Worm (Caenorhabditis elegans) whole organism, L4/young adult: ENCODE data around the gene pgp-6.

Source experiments
- W03F9.2 ChIP-seq: fragments of 150-350 bp; optimal IDR thresholded peaks from 2 replicates; lab custom pipeline; 2014; ENCODE audit warnings: missing biosample characterization, missing genetic modification characterization
- dao-5 ChIP-seq: sonication (generic microtip); optimal IDR thresholded peaks from 2 replicates; lab custom pipeline; 2016; ENCODE audit warnings: missing genotype, missing genetic modification characterization, moderate library complexity, missing compliant biosample characterization
- him-1 ChIP-seq: sonication (generic microtip); optimal IDR thresholded peaks from 2 replicates; lab custom pipeline; 2016; ENCODE audit warnings: missing genotype, missing genetic modification reagents, missing genetic modification characterization, missing compliant biosample characterization

The pgp-6 gene

DNA sequence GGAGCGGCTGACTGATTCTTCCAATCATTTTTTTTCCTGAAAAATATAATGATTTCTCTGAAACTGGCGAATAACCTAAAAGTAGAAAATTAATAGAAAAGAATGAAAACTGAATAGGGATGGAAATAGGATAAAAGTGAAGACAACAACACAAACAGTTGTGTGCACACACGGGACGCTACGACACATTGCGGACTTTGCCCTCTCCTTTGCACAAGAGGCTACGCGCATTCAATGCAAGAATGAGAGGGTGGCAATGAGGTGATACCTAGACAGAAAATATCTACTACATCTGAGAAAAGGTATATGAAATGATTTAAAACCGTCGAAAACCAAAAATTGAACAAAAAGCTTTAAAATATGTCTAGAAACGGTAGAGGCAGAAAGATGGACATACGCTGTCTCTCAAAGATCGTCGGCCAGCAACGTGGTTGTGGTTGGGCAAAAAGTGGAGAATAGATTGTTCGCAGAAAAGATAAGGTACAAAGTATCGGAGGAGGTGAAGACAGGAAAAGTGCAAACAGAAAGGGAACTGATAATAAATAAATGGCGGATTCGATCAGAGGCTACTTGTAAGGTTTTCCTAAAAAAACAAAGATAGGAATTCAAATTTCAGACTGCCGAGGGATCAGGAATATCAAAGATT, 23.0 kb upstream of the pgp-6 start, which contains the start of gene suca-1:
Gene suca-1 (minus strand): TSS at position 36 of the 646 bp plus-strand sequence.
- TF ChIP-seq W03F9.2 (tag; lab: Kevin White, UChicago) (no peak), him-1 (no peak), dao-5 (tag; lab: Kevin White, UChicago) (no peak)

DNA sequence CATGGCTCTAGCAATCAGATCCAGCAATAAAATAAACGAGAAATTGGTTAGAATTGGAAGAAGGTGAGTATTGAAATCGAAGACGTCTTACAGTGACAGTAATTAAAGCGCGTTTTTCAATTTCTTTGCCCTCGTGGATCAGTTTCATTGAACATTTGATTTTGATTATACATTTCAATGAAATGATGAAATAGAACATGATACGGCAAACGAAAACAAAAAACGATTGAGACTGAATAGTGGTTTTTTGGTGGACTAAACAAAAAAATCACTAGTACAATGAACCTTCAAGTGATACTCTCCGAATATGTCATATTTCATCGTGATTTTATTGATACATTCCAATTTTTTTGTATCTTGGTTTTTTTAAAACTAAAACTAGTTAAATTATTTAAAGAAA, 19.3 kb upstream of the pgp-6 start, which contains the start of gene haly-1:
Gene haly-1 (minus strand): TSS at position 101 of the 400 bp plus-strand sequence.
- TF ChIP-seq W03F9.2 (tag; lab: Kevin White, UChicago) (no peak), him-1 (no peak), dao-5 (tag; lab: Kevin White, UChicago) (no peak)

DNA sequence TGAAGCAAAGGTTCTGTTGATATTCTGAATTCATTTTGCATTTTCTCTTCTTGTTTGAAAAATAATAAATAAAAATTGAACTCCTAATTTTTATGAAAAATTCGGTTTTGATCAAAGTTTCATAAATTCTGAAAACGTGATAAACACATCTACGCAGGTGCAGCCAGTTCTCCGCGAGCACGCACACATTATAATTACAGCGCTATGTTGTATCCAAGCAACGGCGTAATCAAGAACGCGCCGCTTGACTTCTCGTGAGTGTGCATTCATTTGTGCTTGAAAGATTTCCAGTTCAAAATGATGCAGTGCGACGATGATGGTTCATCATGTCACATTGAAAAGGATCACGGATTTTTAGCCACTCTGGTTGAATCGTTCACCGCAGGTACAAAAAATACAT, 14.7 kb upstream of the pgp-6 start, which contains the start of gene F47B10.3:
Gene F47B10.3 (plus strand): TSS at position 301 of the 400 bp plus-strand sequence.
- TF ChIP-seq dao-5 (tag; lab: Kevin White, UChicago) (no peak), him-1 (no peak), W03F9.2 (tag; lab: Kevin White, UChicago) (no peak)

DNA sequence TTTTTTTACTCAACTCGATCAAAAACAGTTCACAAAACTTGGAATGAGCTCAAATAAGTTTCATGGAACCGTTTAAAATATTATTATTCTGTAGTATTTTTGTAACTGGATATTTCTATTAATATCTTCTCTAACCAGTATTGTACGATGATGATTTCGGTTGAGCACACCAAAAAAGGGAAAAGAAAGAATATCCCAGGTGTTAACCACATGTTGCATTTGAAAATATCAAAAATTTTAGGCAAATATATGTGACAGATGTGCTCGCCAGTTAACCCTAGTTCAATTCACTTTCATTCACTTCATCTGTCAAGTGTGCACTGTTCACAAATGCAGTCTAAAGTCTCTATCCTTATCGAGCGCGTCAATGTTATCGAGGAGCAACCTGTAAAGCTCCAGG, 13.7 kb upstream of the pgp-6 start, which contains the start of gene F47B10.4:
Gene F47B10.4 (plus strand): TSS at position 301 of the 400 bp plus-strand sequence.
- TF ChIP-seq him-1 (no peak), dao-5 (tag; lab: Kevin White, UChicago) (no peak), W03F9.2 (tag; lab: Kevin White, UChicago) (no peak)

DNA sequence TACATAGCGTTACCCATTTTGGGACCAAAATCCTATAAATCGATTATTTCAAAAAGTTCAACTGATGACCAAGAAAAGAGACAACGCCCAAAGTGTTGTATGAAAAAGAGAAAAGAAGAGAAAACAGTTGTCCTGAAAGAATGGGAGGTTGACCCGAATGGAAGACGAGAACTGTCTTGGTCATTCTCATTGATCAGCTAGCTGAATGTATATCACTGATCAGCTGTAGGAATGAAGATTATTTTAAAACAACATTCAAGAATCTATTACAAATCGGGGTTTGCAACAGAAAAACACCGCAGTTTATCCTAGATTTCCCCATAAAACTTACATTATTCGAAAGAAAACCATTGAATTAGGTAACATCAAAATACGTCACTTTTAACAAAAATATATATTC, 13.2 kb upstream of the pgp-6 start, which contains the start of gene F47B10.5:
Gene F47B10.5 (minus strand): TSS at position 101 of the 400 bp plus-strand sequence.
- TF ChIP-seq dao-5 (tag; lab: Kevin White, UChicago) (no peak), him-1 (no peak), W03F9.2 (tag; lab: Kevin White, UChicago) (no peak)

DNA sequence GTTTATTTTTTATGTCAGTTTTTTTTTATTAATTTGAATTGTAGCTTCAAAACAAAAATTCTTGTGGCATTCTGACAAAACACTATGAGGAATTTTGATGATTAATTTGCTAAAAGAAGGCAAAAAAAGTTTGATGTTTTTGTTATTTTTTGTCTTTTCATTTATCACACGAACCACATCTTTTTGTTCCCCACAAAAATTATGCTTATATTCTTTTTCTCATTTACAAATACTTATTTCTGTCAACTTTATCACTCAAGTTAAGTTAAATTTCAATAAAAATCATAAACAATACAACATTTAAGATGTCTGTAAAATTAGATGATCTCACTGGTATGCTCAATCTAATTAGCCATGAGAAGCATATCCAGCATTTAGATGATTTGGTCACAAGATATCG, 11.0 kb upstream of the pgp-6 start, which contains the start of gene F47B10.6:
Gene F47B10.6 (plus strand): TSS at position 301 of the 400 bp plus-strand sequence.
- TF ChIP-seq W03F9.2 (tag; lab: Kevin White, UChicago): no peak
- TF ChIP-seq him-1: no peak
- TF ChIP-seq dao-5 (tag; lab: Kevin White, UChicago): no peak

DNA sequence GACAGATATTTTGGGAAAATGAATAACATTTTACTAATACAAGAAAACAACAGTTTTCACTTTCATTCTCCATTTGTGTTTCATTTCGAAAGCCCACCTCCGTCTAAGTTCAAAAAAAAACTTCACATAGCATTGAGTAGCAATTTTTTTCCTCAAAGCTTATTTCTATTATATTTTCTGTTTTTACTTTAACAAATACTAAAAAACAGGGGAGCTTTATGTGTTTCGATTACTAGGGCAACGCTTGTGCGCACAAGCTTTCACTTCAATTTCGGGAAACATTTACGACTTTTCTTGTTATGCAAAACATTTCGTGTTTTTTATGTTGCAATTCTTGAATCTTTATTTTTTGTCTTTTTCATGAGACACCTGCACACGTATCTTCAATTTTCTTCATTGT, 8.6 kb upstream of the pgp-6 start, which contains the start of gene T21E8.5:
Gene T21E8.5 (plus strand): TSS at position 301 of the 400 bp plus-strand sequence.
- TF ChIP-seq him-1: no peak
- no peak for TF ChIP-seq dao-5 (tag; lab: Kevin White, UChicago)
- TF ChIP-seq W03F9.2 (tag; lab: Kevin White, UChicago): no peak

DNA sequence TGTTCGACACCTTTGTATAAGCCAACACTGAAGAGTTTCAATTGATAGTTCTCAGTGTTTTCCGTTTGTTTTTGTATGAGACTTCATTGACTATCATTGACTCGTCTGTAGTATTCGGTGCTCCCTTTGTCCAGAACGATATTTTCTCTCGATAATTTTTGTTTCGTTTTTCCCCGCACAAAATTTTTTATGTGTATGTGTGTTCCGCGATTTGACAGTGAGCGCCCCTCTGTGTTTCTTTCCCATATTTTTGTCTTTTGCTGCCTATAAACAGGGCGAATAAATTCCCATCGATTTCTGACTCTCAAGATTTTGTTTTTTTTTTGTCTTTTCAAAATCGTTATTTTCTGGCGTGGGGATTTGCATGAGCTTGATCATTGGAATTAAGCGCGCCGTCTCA, 6.0 kb upstream of the pgp-6 start, which contains the start of gene T21E8.7:
Gene T21E8.7 (plus strand): TSS at position 301 of the 400 bp plus-strand sequence.
- TF ChIP-seq W03F9.2 (tag; lab: Kevin White, UChicago): no peak

DNA sequence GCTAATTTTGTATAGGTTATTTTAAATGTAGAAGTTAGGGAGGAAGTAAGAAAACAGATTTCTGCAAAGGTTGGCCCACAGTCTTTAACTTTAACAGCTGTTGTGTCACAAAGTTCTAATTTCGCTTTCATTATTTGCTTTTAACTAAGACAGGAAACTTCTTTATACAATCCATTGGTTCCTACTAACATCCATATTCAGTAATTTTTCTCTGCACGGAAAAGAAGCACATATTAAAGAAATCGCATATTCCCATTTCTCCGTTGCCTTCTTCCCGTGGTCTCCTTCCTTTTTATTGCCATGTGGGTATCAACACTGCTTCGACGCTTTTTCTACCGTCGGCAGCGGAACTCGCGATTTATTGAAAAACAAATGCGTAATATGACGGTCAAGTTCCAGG, 4.8 kb upstream of the pgp-6 start, which contains the start of gene T21E8.6:
Gene T21E8.6 (plus strand): TSS at position 301 of the 400 bp plus-strand sequence.
- TF ChIP-seq dao-5 (tag; lab: Kevin White, UChicago) (no peak), W03F9.2 (tag; lab: Kevin White, UChicago) (no peak), him-1 (no peak)

DNA sequence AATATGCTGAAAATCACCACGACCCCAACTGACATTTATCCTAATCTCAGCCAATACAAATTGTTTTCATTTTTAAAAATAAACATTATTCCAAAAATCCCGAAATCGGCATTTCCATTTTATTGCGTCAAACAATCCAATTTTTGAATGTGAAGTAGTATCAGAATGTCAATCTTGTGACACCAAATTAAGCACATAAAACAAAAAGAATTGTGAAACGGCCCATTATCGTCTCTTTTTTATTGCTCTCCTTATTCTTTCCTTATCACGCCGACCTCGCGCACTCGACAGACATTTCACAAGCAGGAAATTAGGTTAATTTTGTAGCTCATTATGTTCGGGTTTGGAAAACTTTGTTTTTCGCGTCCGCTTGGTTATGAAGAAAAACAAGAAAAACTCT, 3.3 kb upstream of the pgp-6 start, which contains the start of gene T21E8.4:
Gene T21E8.4 (plus strand): TSS at position 301 of the 400 bp plus-strand sequence.
- TF ChIP-seq W03F9.2 (tag; lab: Kevin White, UChicago) (no peak), dao-5 (tag; lab: Kevin White, UChicago) (no peak), him-1 (no peak)

DNA sequence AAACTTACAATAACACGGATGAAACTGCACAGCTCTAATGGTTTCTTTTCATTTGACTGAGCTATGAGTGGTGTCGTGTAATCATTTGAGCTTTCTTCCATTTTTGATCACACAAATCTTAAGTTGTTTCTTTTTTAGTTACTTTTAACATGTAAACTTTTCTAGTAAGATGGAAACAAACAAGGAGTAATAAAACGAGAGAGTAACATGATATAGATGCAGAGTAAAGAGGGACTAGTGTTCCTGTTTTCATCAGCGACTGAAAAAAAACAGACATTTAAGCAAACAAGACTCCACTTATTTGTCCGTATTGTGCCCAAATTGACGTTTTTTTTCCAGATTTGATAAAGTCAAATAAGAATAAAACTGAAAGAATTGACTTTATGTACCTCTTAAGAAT, 7.1 kb downstream of the pgp-6 start, which contains the start of gene pgp-7:
Gene pgp-7 (minus strand): TSS at position 101 of the 400 bp plus-strand sequence.
- no peak for TF ChIP-seq him-1
- no peak for TF ChIP-seq dao-5 (tag; lab: Kevin White, UChicago)
- no peak for TF ChIP-seq W03F9.2 (tag; lab: Kevin White, UChicago)

DNA sequence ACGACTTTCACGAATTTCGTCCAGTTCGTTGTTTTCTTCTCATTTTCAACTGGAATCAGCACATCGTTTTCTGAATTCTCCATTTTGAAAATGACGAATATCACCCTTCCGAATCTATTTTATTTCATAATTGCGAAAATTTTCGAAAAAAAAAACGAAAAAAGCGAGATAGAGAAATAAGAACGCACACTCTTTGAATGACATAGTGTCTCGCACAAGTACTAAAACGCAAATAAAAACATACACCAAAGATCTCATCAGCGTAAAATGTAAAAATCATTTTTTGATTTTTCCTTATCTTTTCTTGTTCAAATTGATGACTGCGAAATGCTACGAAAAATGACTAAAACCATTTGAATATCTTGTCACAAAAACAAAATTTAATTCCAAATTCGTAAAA, 12.9 kb downstream of the pgp-6 start, which contains the start of gene pgp-8:
Gene pgp-8 (minus strand): TSS at position 101 of the 400 bp plus-strand sequence.
- TF ChIP-seq him-1: no peak
- TF ChIP-seq W03F9.2 (tag; lab: Kevin White, UChicago): no peak
- TF ChIP-seq dao-5 (tag; lab: Kevin White, UChicago): no peak

DNA sequence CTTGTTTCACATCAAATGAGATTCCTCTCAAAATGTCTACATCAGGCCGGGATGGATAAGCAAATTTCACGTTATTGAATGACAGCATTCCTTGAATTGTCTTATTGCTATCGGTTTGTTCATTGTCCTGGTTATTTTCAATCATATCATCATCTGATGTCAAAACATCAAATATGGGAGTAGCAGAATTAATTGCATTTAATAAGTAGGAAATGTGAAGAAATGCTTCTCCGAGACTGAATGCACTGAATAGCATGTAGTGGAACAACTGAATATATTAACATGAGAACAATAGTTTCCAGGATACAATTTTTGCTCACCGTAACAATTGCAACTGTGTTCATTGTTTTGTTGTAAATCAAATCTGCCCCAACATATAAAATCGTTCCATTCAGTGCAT, 14.6 kb downstream of the pgp-6 start:
- TF ChIP-seq him-1 (no peak), W03F9.2 (tag; lab: Kevin White, UChicago) (no peak), dao-5 (tag; lab: Kevin White, UChicago) (no peak)

DNA sequence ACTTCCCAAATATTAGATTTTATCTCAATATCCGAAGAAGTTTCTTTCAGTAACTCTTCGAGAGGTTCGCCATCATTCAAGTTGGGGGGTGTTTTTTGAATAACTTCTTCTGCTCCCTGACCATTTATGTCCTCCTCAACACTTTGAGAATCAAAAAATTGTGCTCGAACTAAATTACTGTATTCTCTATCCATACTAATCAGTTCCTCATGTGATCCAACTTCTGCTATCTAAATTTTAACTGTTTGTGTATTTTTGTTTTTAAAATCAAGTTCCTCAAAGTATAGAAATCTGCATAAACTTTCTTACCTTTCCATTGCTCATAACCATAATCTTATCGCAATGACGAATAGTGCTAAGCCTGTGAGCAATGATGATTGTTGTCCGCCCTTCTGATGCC, 15.6 kb downstream of the pgp-6 start:
- no peak for TF ChIP-seq dao-5 (tag; lab: Kevin White, UChicago)
- no peak for TF ChIP-seq W03F9.2 (tag; lab: Kevin White, UChicago)
- no peak for TF ChIP-seq him-1
